Worm (Caenorhabditis elegans): ENCODE data around the gene lin-26.

DNA sequence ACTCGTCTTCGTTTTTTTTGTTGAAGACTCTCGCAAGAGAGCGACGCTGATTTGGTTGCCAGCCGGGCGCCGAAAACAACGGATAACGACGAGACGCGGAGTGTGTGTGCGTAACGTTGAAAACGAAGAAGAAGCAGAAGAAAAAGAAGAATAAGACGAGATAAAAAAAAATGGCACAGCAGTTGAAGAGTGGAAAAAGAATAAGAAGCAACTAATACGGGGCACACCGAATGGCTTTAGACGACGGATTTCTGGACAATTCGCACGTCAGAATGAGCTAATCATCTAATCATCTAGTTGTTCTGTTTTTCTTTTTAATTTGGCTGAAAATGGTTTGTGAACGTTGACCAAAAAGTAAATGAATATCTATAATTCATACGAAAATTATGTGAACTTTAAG is 45.1 kb upstream of the lin-26 start:
- no peak for TF ChIP-seq dao-5 (tag; optimal IDR thresholded peaks at IDR 0.05)
- no peak for TF ChIP-seq him-1 (tag; optimal IDR thresholded peaks at IDR 0.05)
